Worm (Caenorhabditis elegans): ENCODE measurements around the gene Y51A2B.6.
"Not testable (repeated sequence)": the region's sequence is repeated elsewhere in the genome, so short reads cannot be mapped to it uniquely, and the experiment has no call there.

Y51A2B.6 gene

ce11 chrV:18394203-18394602, at the start of gene Y51A2B.6:
Gene Y51A2B.6 (minus strand): TSS chrV:18394303.
- TF ChIP-seq pros-1 (tag; optimal IDR thresholded peaks at IDR 0.05) = no peak
- TF ChIP-seq pqm-1 (tag; optimal IDR thresholded peaks at IDR 0.05) = no peak
- TF ChIP-seq hlh-8 (tag; optimal IDR thresholded peaks at IDR 0.05) = no peak
- no peak for TF ChIP-seq sdc-2 (tag; optimal IDR thresholded peaks at IDR 0.05)
- no peak for TF ChIP-seq ceh-19 (GFP tag; optimal IDR thresholded peaks at IDR 0.05)
- no peak for TF ChIP-seq unc-55 (GFP tag; optimal IDR thresholded peaks at IDR 0.05)
- TF ChIP-seq nhr-232 (tag; optimal IDR thresholded peaks at IDR 0.05) = no peak

ce11 chrV:18439469-18439868, 45.4 kb upstream of the Y51A2B.6 start, which contains the start of gene ZK262.9:
Gene ZK262.9 (plus strand): TSS chrV:18439769.
- TF ChIP-seq ahr-1, ztf-16, C08G9.2 (tag; optimal IDR thresholded peaks at IDR 0.05): not testable (repeated sequence)

ce11 chrV:18438081-18438480, 44.0 kb upstream of the Y51A2B.6 start, which contains the start of gene ZK262.8:
Gene ZK262.8 (plus strand): TSS chrV:18438381.
- no peak for TF ChIP-seq ceh-34 (tag; optimal IDR thresholded peaks at IDR 0.05)
- no peak for TF ChIP-seq unc-42 (tag; optimal IDR thresholded peaks at IDR 0.05)
- no peak for TF ChIP-seq ceh-30 (tag; optimal IDR thresholded peaks at IDR 0.05)
- TF ChIP-seq tbx-7 (tag; optimal IDR thresholded peaks at IDR 0.05) = no peak
- TF ChIP-seq ceh-9 (tag; optimal IDR thresholded peaks at IDR 0.05) = no peak
- TF ChIP-seq eyg-1 (tag; optimal IDR thresholded peaks at IDR 0.05) = no peak
- no peak for TF ChIP-seq tbx-2 (tag; optimal IDR thresholded peaks at IDR 0.05)
- no peak for TF ChIP-seq pros-1 (tag; optimal IDR thresholded peaks at IDR 0.05)
- no peak for TF ChIP-seq Y22D7AL.16 (tag; optimal IDR thresholded peaks at IDR 0.05)
- TF ChIP-seq ceh-48 (tag; optimal IDR thresholded peaks at IDR 0.05) = no peak
- no peak for TF ChIP-seq ceh-19 (GFP tag; optimal IDR thresholded peaks at IDR 0.05)

- TF ChIP-seq fkh-10 (GFP tag; optimal IDR thresholded peaks at IDR 0.05) (no peak), ceh-30 (tag; optimal IDR thresholded peaks at IDR 0.05) (no peak), zip-5 (tag; optimal IDR thresholded peaks at IDR 0.05) (no peak), ceh-2 (tag; optimal IDR thresholded peaks at IDR 0.05) (no peak), lim-6 (tag; optimal IDR thresholded peaks at IDR 0.05) (no peak), ceh-19 (GFP tag; optimal IDR thresholded peaks at IDR 0.05) (no peak), F13H6.1 (tag; optimal IDR thresholded peaks at IDR 0.05) (no peak), ceh-18 (tag; optimal IDR thresholded peaks at IDR 0.05) (no peak), T23F11.4 (GFP tag; optimal IDR thresholded peaks at IDR 0.05) (no peak), ceh-22 (tag; optimal IDR thresholded peaks at IDR 0.05) (no peak), rnt-1 (tag; optimal IDR thresholded peaks at IDR 0.05) (no peak), nfya-1 (tag; optimal IDR thresholded peaks at IDR 0.05) (no peak), npax-4 (tag; optimal IDR thresholded peaks at IDR 0.05) (no peak), C08G9.2 (tag; optimal IDR thresholded peaks at IDR 0.05) (no peak), pqm-1 (tag; optimal IDR thresholded peaks at IDR 0.05) (no peak), K02D7.2 (tag; optimal IDR thresholded peaks at IDR 0.05) (no peak), ahr-1 (tag; optimal IDR thresholded peaks at IDR 0.05) (no peak), tbx-2 (tag; optimal IDR thresholded peaks at IDR 0.05) (no peak)
These were observed 40.9 kb upstream of the Y51A2B.6 start, which contains the start of gene ZK262.20 for ce11 chrV:18434961-18435360. Gene ZK262.20 (minus strand): TSS chrV:18435061.

- TF ChIP-seq ceh-22 (tag; optimal IDR thresholded peaks at IDR 0.05) (no peak), ztf-16 (tag; optimal IDR thresholded peaks at IDR 0.05) (no peak), ceh-18 (tag; optimal IDR thresholded peaks at IDR 0.05) (no peak), ceh-6 (GFP tag; optimal IDR thresholded peaks at IDR 0.05) (no peak), F13H6.1 (tag; optimal IDR thresholded peaks at IDR 0.05) (no peak), unc-55 (GFP tag; optimal IDR thresholded peaks at IDR 0.05) (no peak), C08G9.2 (tag; optimal IDR thresholded peaks at IDR 0.05) (no peak), ceh-31 (tag; optimal IDR thresholded peaks at IDR 0.05) (no peak), pqm-1 (tag; optimal IDR thresholded peaks at IDR 0.05) (no peak)
These were observed 37.3 kb upstream of the Y51A2B.6 start, which contains the start of gene srw-82 for ce11 chrV:18431450-18431849. Gene srw-82 (plus strand): TSS chrV:18431750.

Data from whole organism, late embryonic.